Fruit fly (Drosophila melanogaster) whole organism, embryonic: ENCODE measurements around the gene CG31875.

ENCODE experiments used
- ATbp ChIP-seq: fragments of 200-800 bp; sonication (Bioruptor generic); optimal IDR thresholded peaks from 2 replicates; lab custom pipeline; 2017; ENCODE audit warnings: missing biosample characterization, mild to moderate bottlenecking, missing genetic modification characterization, missing genetic modification reagents
- Antp ChIP-seq: fragments of 200-800 bp; sonication (Bioruptor generic); optimal IDR thresholded peaks from 3 replicates; lab custom pipeline; 2016; ENCODE audit warnings: missing biosample characterization, missing genetic modification characterization
- BEAF-32 ChIP-seq: fragments of 200-800 bp; sonication (Bioruptor generic); optimal IDR thresholded peaks from 3 replicates; lab custom pipeline; 2017; ENCODE audit warnings: missing biosample characterization, missing genetic modification characterization, mild to moderate bottlenecking, moderate library complexity, missing genetic modification reagents
- Blimp-1 ChIP-seq: fragments of 200-800 bp; sonication (Bioruptor generic); optimal IDR thresholded peaks from 3 replicates; lab custom pipeline; 2018; ENCODE audit warnings: missing biosample characterization, missing genetic modification characterization, mild to moderate bottlenecking, moderate library complexity, missing genetic modification reagents
- C15 ChIP-seq: fragments of 200-800 bp; sonication (Bioruptor generic); IDR thresholded peaks from 3 replicates; pipeline ENCODE4 v1.3.6; 2022; ENCODE audit warnings: missing biosample characterization, missing genetic modification characterization
- CG10147 ChIP-seq: fragments of 200-800 bp; sonication (Bioruptor generic); optimal IDR thresholded peaks from 2 replicates; lab custom pipeline; 2019; ENCODE audit warnings: missing biosample characterization, mild to moderate bottlenecking, missing genetic modification characterization, moderate library complexity
- CG10267 ChIP-seq: fragments of 200-800 bp; sonication (Bioruptor generic); optimal IDR thresholded peaks from 2 replicates; lab custom pipeline; 2018; ENCODE audit warnings: missing biosample characterization, mild to moderate bottlenecking, missing genetic modification characterization, moderate library complexity
- CG10431 ChIP-seq: fragments of 200-800 bp; sonication (Bioruptor generic); optimal IDR thresholded peaks from 3 replicates; lab custom pipeline; 2018; ENCODE audit warnings: missing biosample characterization, mild to moderate bottlenecking, missing genetic modification characterization
- CG11504 ChIP-seq: fragments of 200-800 bp; sonication (Bioruptor generic); optimal IDR thresholded peaks from 3 replicates; lab custom pipeline; 2019; ENCODE audit warnings: missing biosample characterization, mild to moderate bottlenecking, missing genetic modification characterization, moderate library complexity
- CG13424 ChIP-seq: fragments of 200-800 bp; sonication (Bioruptor generic); optimal IDR thresholded peaks from 2 replicates; lab custom pipeline; 2019; ENCODE audit warnings: missing biosample characterization, mild to moderate bottlenecking, missing genetic modification characterization, moderate library complexity
- CG13624 ChIP-seq: fragments of 200-800 bp; sonication (Bioruptor generic); optimal IDR thresholded peaks from 2 replicates; lab custom pipeline; 2016; ENCODE audit warnings: missing biosample characterization, missing genetic modification characterization
- CG14860 ChIP-seq: fragments of 200-800 bp; sonication (Bioruptor generic); IDR thresholded peaks from 3 replicates; pipeline ENCODE4 v1.3.6; 2022; ENCODE audit warnings: missing biosample characterization, missing genetic modification characterization; ENCODE audit not compliant: partially characterized antibody
- CG15479 ChIP-seq: fragments of 200-800 bp; sonication (Bioruptor generic); optimal IDR thresholded peaks from 3 replicates; lab custom pipeline; 2019; ENCODE audit warnings: missing biosample characterization, mild to moderate bottlenecking, missing genetic modification characterization, moderate library complexity
- CG1647 ChIP-seq: fragments of 200-800 bp; sonication (Bioruptor generic); optimal IDR thresholded peaks from 3 replicates; lab custom pipeline; 2016; ENCODE audit warnings: missing biosample characterization, missing genetic modification characterization
- CG17328 ChIP-seq: fragments of 200-800 bp; sonication (Bioruptor generic); IDR thresholded peaks from 2 replicates; pipeline ENCODE4 v1.3.6; 2022; ENCODE audit warnings: missing biosample characterization, missing genetic modification characterization
- CG17829 ChIP-seq: fragments of 200-800 bp; optimal IDR thresholded peaks from 2 replicates; lab custom pipeline; 2019; ENCODE audit warnings: missing biosample characterization, mild to moderate bottlenecking, missing genetic modification characterization, moderate library complexity
- CG2712 ChIP-seq: fragments of 200-800 bp; optimal IDR thresholded peaks from 3 replicates; lab custom pipeline; 2019; ENCODE audit warnings: missing biosample characterization, mild to moderate bottlenecking, missing genetic modification characterization, moderate library complexity
- CG30020 ChIP-seq: fragments of 200-800 bp; optimal IDR thresholded peaks from 2 replicates; lab custom pipeline; 2019; ENCODE audit warnings: missing biosample characterization, mild to moderate bottlenecking, missing genetic modification characterization, moderate library complexity
- CG33557 ChIP-seq: fragments of 200-800 bp; sonication (Bioruptor generic); optimal IDR thresholded peaks from 2 replicates; lab custom pipeline; 2019; ENCODE audit warnings: missing biosample characterization, mild to moderate bottlenecking, missing genetic modification characterization, moderate library complexity
- CG8388 ChIP-seq: fragments of 200-800 bp; sonication (Bioruptor generic); optimal IDR thresholded peaks from 2 replicates; lab custom pipeline; 2019; ENCODE audit warnings: missing biosample characterization, mild to moderate bottlenecking, missing genetic modification characterization, moderate library complexity
- Dbx ChIP-seq: fragments of 200-800 bp; sonication (Bioruptor generic); IDR thresholded peaks from 3 replicates; pipeline ENCODE4 v1.3.6; 2022; ENCODE audit warnings: missing biosample characterization, missing genetic modification characterization
- Dll ChIP-seq: fragments of 200-800 bp; sonication (Bioruptor generic); IDR thresholded peaks from 4 replicates; pipeline ENCODE4 v1.3.6; 2022; ENCODE audit warnings: missing biosample characterization, missing genetic modification characterization; ENCODE audit not compliant: partially characterized antibody
- Dp ChIP-seq: fragments of 200-800 bp; sonication (Bioruptor generic); optimal IDR thresholded peaks from 2 replicates; lab custom pipeline; 2018; ENCODE audit warnings: missing biosample characterization, mild to moderate bottlenecking, missing genetic modification characterization, moderate library complexity
- Elba2 ChIP-seq: fragments of 200-800 bp; sonication (Bioruptor generic); optimal IDR thresholded peaks from 3 replicates; lab custom pipeline; 2016; ENCODE audit warnings: missing biosample characterization, missing genetic modification characterization
- Fer1 ChIP-seq: fragments of 200-800 bp; sonication (Bioruptor generic); optimal IDR thresholded peaks from 2 replicates; lab custom pipeline; 2017; ENCODE audit warnings: missing biosample characterization, mild to moderate bottlenecking, missing genetic modification characterization
- Gug ChIP-seq: fragments of 200-800 bp; sonication (Bioruptor generic); IDR thresholded peaks from 4 replicates; pipeline ENCODE4 v1.3.6; 2022; ENCODE audit warnings: missing biosample characterization, missing genetic modification characterization
- HLHmδ ChIP-seq: fragments of 200-800 bp; sonication (Bioruptor generic); optimal IDR thresholded peaks from 2 replicates; lab custom pipeline; 2018; ENCODE audit warnings: missing biosample characterization, mild to moderate bottlenecking, missing genetic modification characterization, moderate library complexity
- HmgZ ChIP-seq: fragments of 200-800 bp; sonication (Bioruptor generic); optimal IDR thresholded peaks from 2 replicates; lab custom pipeline; 2018; ENCODE audit warnings: missing biosample characterization, mild to moderate bottlenecking, missing genetic modification characterization
- Meics ChIP-seq: fragments of 200-800 bp; sonication (Bioruptor generic); optimal IDR thresholded peaks from 2 replicates; lab custom pipeline; 2017; ENCODE audit warnings: missing biosample characterization, mild to moderate bottlenecking, missing genetic modification characterization
- NC2α ChIP-seq: fragments of 200-800 bp; sonication (Bioruptor generic); optimal IDR thresholded peaks from 2 replicates; lab custom pipeline; 2016; ENCODE audit warnings: missing biosample characterization, missing genetic modification characterization
- Nf-YB ChIP-seq: fragments of 200-800 bp; sonication (Bioruptor generic); optimal IDR thresholded peaks from 3 replicates; lab custom pipeline; 2019; ENCODE audit warnings: missing biosample characterization, mild to moderate bottlenecking, missing genetic modification characterization, moderate library complexity
- PHDP ChIP-seq: fragments of 200-800 bp; sonication (Bioruptor generic); optimal IDR thresholded peaks from 3 replicates; lab custom pipeline; 2018; ENCODE audit warnings: missing biosample characterization, mild to moderate bottlenecking, missing genetic modification characterization, moderate library complexity
- Stat92E ChIP-seq, 3 experiments: fragments of >200 bp in 2 of 3; fragments of 200-800 bp in 1 of 3; sonication (Bioruptor generic) in 1 of 3; optimal IDR thresholded peaks; 2 replicates each; lab custom pipeline; 2017 to 2019; ENCODE audit warnings: missing biosample characterization in 3 of 3, missing genetic modification characterization in 3 of 3, mild to moderate bottlenecking in 1 of 3, moderate library complexity in 1 of 3
- Taf1 ChIP-seq: fragments of 200-800 bp; sonication (Bioruptor generic); IDR thresholded peaks from 2 replicates; pipeline ENCODE4 v1.3.6; 2022; ENCODE audit warnings: missing biosample characterization, missing genetic modification characterization
- Xbp1 ChIP-seq: fragments of 200-800 bp; sonication (Bioruptor generic); optimal IDR thresholded peaks from 3 replicates; lab custom pipeline; 2016; ENCODE audit warnings: missing biosample characterization, mild to moderate bottlenecking, missing genetic modification characterization
- al ChIP-seq: fragments of 200-800 bp; sonication (Bioruptor generic); IDR thresholded peaks from 2 replicates; pipeline ENCODE4 v1.3.6; 2022; ENCODE audit warnings: missing biosample characterization, missing genetic modification characterization
- bowl ChIP-seq: fragments of 200-800 bp; sonication (Bioruptor generic); IDR thresholded peaks from 2 replicates; pipeline ENCODE4 v1.3.6; 2022; ENCODE audit warnings: missing biosample characterization, missing genetic modification characterization
- fd3F ChIP-seq: fragments of 200-800 bp; sonication (Bioruptor generic); optimal IDR thresholded peaks from 2 replicates; lab custom pipeline; 2018; ENCODE audit warnings: missing biosample characterization, mild to moderate bottlenecking, missing genetic modification characterization, moderate library complexity
- gcm ChIP-seq: fragments of 200-800 bp; sonication (Bioruptor generic); optimal IDR thresholded peaks from 2 replicates; lab custom pipeline; 2019; ENCODE audit warnings: missing biosample characterization, mild to moderate bottlenecking, missing genetic modification characterization, moderate library complexity
- gfzf ChIP-seq: fragments of 200-800 bp; sonication (Bioruptor generic); optimal IDR thresholded peaks from 2 replicates; lab custom pipeline; 2016; ENCODE audit warnings: missing biosample characterization, mild to moderate bottlenecking, missing genetic modification characterization, moderate library complexity
- jumu ChIP-seq: fragments of 200-800 bp; sonication (Bioruptor generic); optimal IDR thresholded peaks from 3 replicates; lab custom pipeline; 2016; ENCODE audit warnings: missing biosample characterization, missing genetic modification characterization
- scrt ChIP-seq: fragments of 200-800 bp; sonication (Bioruptor generic); optimal IDR thresholded peaks from 2 replicates; lab custom pipeline; 2018; ENCODE audit warnings: missing biosample characterization, mild to moderate bottlenecking, missing genetic modification characterization, moderate library complexity
- sd ChIP-seq: fragments of 200-800 bp; sonication (Bioruptor generic); optimal IDR thresholded peaks from 3 replicates; lab custom pipeline; 2018; ENCODE audit warnings: missing biosample characterization, mild to moderate bottlenecking, missing genetic modification characterization, moderate library complexity
- sens ChIP-seq: fragments of 200-800 bp; sonication (Bioruptor generic); peaks from one replicate; lab custom pipeline; 2016; ENCODE audit warnings: missing biosample characterization, missing genetic modification characterization
- sr ChIP-seq: fragments of 200-800 bp; sonication (Bioruptor generic); IDR thresholded peaks from 3 replicates; pipeline ENCODE4 v1.3.6; 2022; ENCODE audit warnings: missing biosample characterization, missing genetic modification characterization
- sug ChIP-seq: fragments of 200-800 bp; optimal IDR thresholded peaks from 2 replicates; lab custom pipeline; 2019; ENCODE audit warnings: missing biosample characterization, mild to moderate bottlenecking, missing genetic modification characterization, moderate library complexity
- unpg ChIP-seq: fragments of 200-800 bp; sonication (Bioruptor generic); optimal IDR thresholded peaks from 3 replicates; lab custom pipeline; 2018; ENCODE audit warnings: missing biosample characterization, mild to moderate bottlenecking, missing genetic modification characterization, moderate library complexity
- vvl ChIP-seq: fragments of 200-800 bp; sonication (Bioruptor generic); IDR thresholded peaks from 2 replicates; pipeline ENCODE4 v1.3.6; 2022; ENCODE audit warnings: missing biosample characterization, missing genetic modification characterization

Gene CG31875

dm6 chr2L:9966983-9967737 is 35.4 kb downstream of the CG31875 start, which contains the start of the genes Dref and RpL13 (continued):
- TF ChIP-seq C15 (GFP tag; lab: Robert Waterston, UW) = no peak
- TF ChIP-seq CG1647 = peak; percentile 66
- TF ChIP-seq al (GFP tag; lab: Robert Waterston, UW) = peak; percentile 68
- TF ChIP-seq sens (GFP tag; lab: Kevin White, UChicago) = peak; percentile 97
- peak; percentile 85 for TF ChIP-seq scrt
- TF ChIP-seq jumu (GFP tag; lab: Kevin White, UChicago) = peak; percentile 82
- peak; percentile 89 for TF ChIP-seq CG33557 (GFP tag; lab: Kevin White, UChicago)
- TF ChIP-seq BEAF-32 = peak; percentile 84
- 0 out of 2 replicates have a peak, but pooled peaks have one; percentile 32 for TF ChIP-seq bowl (GFP tag; lab: Robert Waterston, UW)
- peak; percentile 74 for TF ChIP-seq fd3F (GFP tag; lab: Kevin White, UChicago)
- TF ChIP-seq HmgZ (tag; lab: Kevin White, UChicago) = peak; percentile 93
- peak in 1 of 3 experiments; percentile 80 for TF ChIP-seq Stat92E (GFP tag; optimal IDR thresholded peaks at IDR 0.05; lab: Kevin White, UChicago)
- TF ChIP-seq CG15479 (GFP tag; lab: Kevin White, UChicago) = peak; percentile 79
- peak; percentile 85 for TF ChIP-seq CG2712 (tag; lab: Kevin White, UChicago)
- TF ChIP-seq Antp = peak; percentile 85
- TF ChIP-seq CG11504 (tag; lab: Kevin White, UChicago) = no peak
- peak; percentile 93 for TF ChIP-seq CG13624 (GFP tag; lab: Kevin White, UChicago)
- TF ChIP-seq Taf1 (GFP tag; lab: Robert Waterston, UW) = no peak; the same call in 1 of the 2 replicates
- TF ChIP-seq HLHmδ (GFP tag; lab: Kevin White, UChicago) = peak; percentile 96
- peak; percentile 85; the same call in 2 of the 3 replicates for TF ChIP-seq sr (GFP tag; lab: Robert Waterston, UW)
- TF ChIP-seq CG17328 = peak; percentile 88
- TF ChIP-seq unpg (GFP tag; lab: Kevin White, UChicago) = peak; percentile 82
- TF ChIP-seq PHDP (tag; lab: Kevin White, UChicago) = peak; percentile 90
- peak; percentile 77 for TF ChIP-seq Dbx (GFP tag; lab: Robert Waterston, UW)
- peak; percentile 90 for TF ChIP-seq vvl (GFP tag; lab: Robert Waterston, UW)
- peak; percentile 81 for TF ChIP-seq NC2α (GFP tag; lab: Kevin White, UChicago)

dm6 chr2L:9963603-9964042 is 38.9 kb downstream of the CG31875 start, which contains the start of gene CG5850:
Gene CG5850 (minus strand): TSS chr2L:9963949.
- no peak for TF ChIP-seq ATbp (GFP tag; lab: Kevin White, UChicago)
- TF ChIP-seq CG10431 (GFP tag; lab: Kevin White, UChicago) = peak; percentile 20
- TF ChIP-seq Fer1 (GFP tag; lab: Kevin White, UChicago) = peak; percentile 34
- peak; percentile 33 for TF ChIP-seq CG17829 (tag; lab: Kevin White, UChicago)
- TF ChIP-seq Dll (GFP tag; lab: Robert Waterston, UW) = no peak; the same call in 2 of the 4 replicates
- TF ChIP-seq CG10267 (tag; lab: Kevin White, UChicago) = peak; percentile 70
- peak; percentile 3 for TF ChIP-seq Nf-YB (GFP tag; lab: Kevin White, UChicago)
- TF ChIP-seq Elba2 (GFP tag; lab: Kevin White, UChicago) = peak; percentile 94
- TF ChIP-seq CG30020 (tag; lab: Kevin White, UChicago) = peak; percentile 48
- no peak for TF ChIP-seq gcm (GFP tag; lab: Kevin White, UChicago)
- no peak for TF ChIP-seq CG14860
- peak; percentile 1 for TF ChIP-seq Meics (GFP tag; lab: Kevin White, UChicago)
- peak; percentile 5 for TF ChIP-seq Xbp1 (GFP tag; lab: Kevin White, UChicago)
- TF ChIP-seq CG8388 (GFP tag; lab: Kevin White, UChicago) = peak; percentile 4
- peak; percentile 15 for TF ChIP-seq sd (tag; lab: Kevin White, UChicago)
- peak; percentile 61 for TF ChIP-seq Dp (GFP tag; lab: Kevin White, UChicago)
- peak; percentile 21 for TF ChIP-seq Blimp-1 (GFP tag; lab: Kevin White, UChicago)
- no peak for TF ChIP-seq Gug (GFP tag; lab: Robert Waterston, UW)
- peak; percentile 58 for TF ChIP-seq gfzf (GFP tag; lab: Kevin White, UChicago)
- peak; percentile 28 for TF ChIP-seq CG13424
- peak; percentile 15 for TF ChIP-seq CG10147 (GFP tag; lab: Kevin White, UChicago)
- TF ChIP-seq sug (tag; lab: Kevin White, UChicago) = peak; percentile 42
